Worm (Caenorhabditis elegans): Measurements from ENCODE around the gene F55G7.1.

DNA sequence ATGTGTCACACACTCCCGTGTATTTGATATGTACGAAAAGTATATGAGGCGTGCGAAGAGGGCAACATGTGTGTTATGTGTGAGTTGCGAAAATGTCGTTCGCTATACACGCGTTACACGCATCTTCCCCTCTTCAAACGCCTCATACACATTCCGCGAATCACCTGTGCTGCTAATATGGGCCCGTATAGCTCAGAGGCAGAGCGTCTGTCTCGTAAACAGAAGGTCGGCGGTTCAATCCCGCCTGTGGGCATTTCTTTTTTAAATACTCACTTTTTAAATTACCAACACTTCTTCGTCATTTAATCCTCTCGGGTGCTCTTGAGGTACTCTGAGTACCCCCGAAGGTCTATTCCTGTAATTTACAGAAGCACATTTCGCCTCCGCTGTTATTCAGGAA lies 9.3 kb downstream of the F55G7.1 start:
- no peak for TF ChIP-seq F49E8.2 (tag; optimal IDR thresholded peaks at IDR 0.05; ENCODE audit: borderline replicate concordance)
- TF ChIP-seq Y75B8A.6 (GFP tag; IDR thresholded peaks at IDR 0.05) = no peak
- no peak for TF ChIP-seq fos-1 (tag; optimal IDR thresholded peaks at IDR 0.05)
- TF ChIP-seq nhr-237 (tag; optimal IDR thresholded peaks at IDR 0.05) = no peak
- TF ChIP-seq ces-1 (GFP tag; optimal IDR thresholded peaks at IDR 0.05) = no peak
- no peak for TF ChIP-seq ceh-82 (tag; optimal IDR thresholded peaks at IDR 0.05)
- no peak for TF ChIP-seq F37D6.2 (tag; optimal IDR thresholded peaks at IDR 0.05)
